Worm (Caenorhabditis elegans) whole organism, late embryonic: ENCODE results near the gene F22F7.4.

Source experiments
- C08G9.2 ChIP-seq: sonication (generic microtip); optimal IDR thresholded peaks from 2 replicates; lab custom pipeline; 2016; ENCODE audit warnings: mild to moderate bottlenecking, missing genetic modification characterization, moderate library complexity, missing compliant biosample characterization
- C38D4.7 ChIP-seq: fragments of 200-800 bp; sonication (Bioruptor generic); optimal IDR thresholded peaks from 2 replicates; lab custom pipeline; 2018; ENCODE audit warnings: mild to moderate bottlenecking, missing genetic modification characterization, moderate library complexity, missing compliant biosample characterization
- T23F11.4 ChIP-seq: fragments of 200-800 bp; sonication (Bioruptor generic); optimal IDR thresholded peaks from 2 replicates; lab custom pipeline; 2018; ENCODE audit warnings: mild to moderate bottlenecking, missing genetic modification characterization, missing compliant biosample characterization
- ama-1 ChIP-seq: fragments of 150-350 bp; optimal IDR thresholded peaks from 2 replicates; lab custom pipeline; 2014
- ceh-14 ChIP-seq: sonication (generic microtip); optimal IDR thresholded peaks from 2 replicates; lab custom pipeline; 2016; ENCODE audit warnings: missing genotype, missing genetic modification characterization, missing compliant biosample characterization
- ceh-19 ChIP-seq: fragments of 200-800 bp; sonication (Bioruptor generic); optimal IDR thresholded peaks from 2 replicates; lab custom pipeline; 2018; ENCODE audit warnings: mild to moderate bottlenecking, missing genetic modification characterization, missing compliant biosample characterization
- ceh-2 ChIP-seq: sonication (generic microtip); optimal IDR thresholded peaks from 2 replicates; lab custom pipeline; 2016; ENCODE audit warnings: missing genotype, missing genetic modification characterization, missing compliant biosample characterization
- ceh-22 ChIP-seq: sonication (generic microtip); optimal IDR thresholded peaks from 2 replicates; lab custom pipeline; 2017; ENCODE audit warnings: missing biosample characterization, missing genetic modification characterization
- ceh-31 ChIP-seq: sonication (generic microtip); optimal IDR thresholded peaks from 2 replicates; lab custom pipeline; 2016; ENCODE audit warnings: missing genetic modification characterization, missing compliant biosample characterization
- ceh-34 ChIP-seq: sonication (generic microtip); optimal IDR thresholded peaks from 2 replicates; lab custom pipeline; 2016; ENCODE audit warnings: mild to moderate bottlenecking, missing genetic modification characterization, missing compliant biosample characterization
- ceh-45 ChIP-seq: fragments of 200-800 bp; sonication (Bioruptor generic); IDR thresholded peaks from 2 replicates; pipeline ENCODE4 v1.3.6; 2022; ENCODE audit warnings: missing genetic modification reagents, missing genetic modification characterization, missing compliant biosample characterization
- ceh-48 ChIP-seq: sonication (generic microtip); optimal IDR thresholded peaks from 2 replicates; lab custom pipeline; 2016; ENCODE audit warnings: missing genetic modification characterization, inconsistent platforms, missing compliant biosample characterization
- che-1 ChIP-seq: sonication (generic microtip); optimal IDR thresholded peaks from 2 replicates; lab custom pipeline; 2016; ENCODE audit warnings: mild to moderate bottlenecking, missing genetic modification characterization, missing compliant biosample characterization
- dve-1 ChIP-seq: sonication (generic microtip); optimal IDR thresholded peaks from 2 replicates; lab custom pipeline; 2017; ENCODE audit warnings: antibody characterized with exemption, mild to moderate bottlenecking, missing genetic modification characterization, missing compliant biosample characterization
- elt-2 ChIP-seq: sonication (generic microtip); optimal IDR thresholded peaks from 2 replicates; lab custom pipeline; 2016; ENCODE audit warnings: missing genetic modification reagents, missing genetic modification characterization, missing compliant biosample characterization
- ets-4 ChIP-seq: sonication (generic microtip); optimal IDR thresholded peaks from 2 replicates; lab custom pipeline; 2016; ENCODE audit warnings: missing genetic modification characterization, missing compliant biosample characterization
- fax-1 ChIP-seq: sonication (generic microtip); optimal IDR thresholded peaks from 2 replicates; lab custom pipeline; 2016; ENCODE audit warnings: missing genotype, missing genetic modification characterization, missing compliant biosample characterization
- fkh-6 ChIP-seq: sonication (generic microtip); optimal IDR thresholded peaks from 2 replicates; lab custom pipeline; 2016; ENCODE audit warnings: missing genetic modification characterization, missing compliant biosample characterization
- hlh-8 ChIP-seq: sonication (generic microtip); optimal IDR thresholded peaks from 2 replicates; lab custom pipeline; 2016; ENCODE audit warnings: missing genotype, missing genetic modification characterization, missing compliant biosample characterization
- mec-3 ChIP-seq: sonication (generic microtip); optimal IDR thresholded peaks from 2 replicates; lab custom pipeline; 2016; ENCODE audit warnings: borderline replicate concordance, missing genetic modification characterization, missing compliant biosample characterization
- nfya-1 ChIP-seq: sonication (generic microtip); optimal IDR thresholded peaks from 2 replicates; lab custom pipeline; 2017; ENCODE audit warnings: missing genetic modification characterization, mild to moderate bottlenecking, missing compliant biosample characterization, antibody characterized with exemption, moderate library complexity
- nhr-11 ChIP-seq: fragments of 150-350 bp; optimal IDR thresholded peaks from 2 replicates; lab custom pipeline; 2014; ENCODE audit warnings: missing biosample characterization, missing genetic modification characterization
- nhr-232 ChIP-seq: sonication (generic microtip); optimal IDR thresholded peaks from 2 replicates; lab custom pipeline; 2016; ENCODE audit warnings: missing genetic modification characterization, missing compliant biosample characterization
- npax-4 ChIP-seq: sonication (generic microtip); optimal IDR thresholded peaks from 2 replicates; lab custom pipeline; 2016; ENCODE audit warnings: missing genetic modification characterization, missing compliant biosample characterization
- odd-2 ChIP-seq: sonication (generic microtip); optimal IDR thresholded peaks from 2 replicates; lab custom pipeline; 2017; ENCODE audit warnings: antibody characterized with exemption, mild to moderate bottlenecking, missing genetic modification characterization, missing compliant biosample characterization
- ref-2 ChIP-seq: sonication (generic microtip); optimal IDR thresholded peaks from 2 replicates; lab custom pipeline; 2016; ENCODE audit warnings: missing genetic modification characterization, missing compliant biosample characterization
- rnt-1 ChIP-seq: sonication (generic microtip); optimal IDR thresholded peaks from 2 replicates; lab custom pipeline; 2016; ENCODE audit warnings: missing genetic modification characterization, missing compliant biosample characterization
- sox-2 ChIP-seq: fragments of 200-800 bp; sonication (Bioruptor generic); IDR thresholded peaks from 2 replicates; pipeline ENCODE4 v1.3.6; 2022; ENCODE audit warnings: missing genetic modification reagents, missing genetic modification characterization, missing compliant biosample characterization
- sox-4 ChIP-seq: sonication (generic microtip); optimal IDR thresholded peaks from 2 replicates; lab custom pipeline; 2017; ENCODE audit warnings: mild to moderate bottlenecking, missing genetic modification characterization, inconsistent platforms, missing compliant biosample characterization
- syd-9 ChIP-seq: sonication (generic microtip); optimal IDR thresholded peaks from 2 replicates; lab custom pipeline; 2016; ENCODE audit warnings: mild to moderate bottlenecking, missing genetic modification characterization, moderate library complexity, missing compliant biosample characterization
- tbx-2 ChIP-seq: sonication (generic microtip); optimal IDR thresholded peaks from 2 replicates; lab custom pipeline; 2016; ENCODE audit warnings: missing genetic modification characterization, missing compliant biosample characterization
- tbx-7 ChIP-seq: sonication (generic microtip); optimal IDR thresholded peaks from 2 replicates; lab custom pipeline; 2016; ENCODE audit warnings: missing genotype, missing genetic modification characterization, missing compliant biosample characterization
- ttx-3 ChIP-seq: sonication (generic microtip); optimal IDR thresholded peaks from 2 replicates; lab custom pipeline; 2016; ENCODE audit warnings: missing genetic modification reagents, missing genetic modification characterization, missing compliant biosample characterization
- unc-3 ChIP-seq, 2 experiments: fragments of 200-800 bp in 1 of 2; sonication (Bioruptor generic) in 1 of 2; sonication (generic microtip) in 1 of 2; conservative IDR thresholded peaks in 1 of 2; optimal IDR thresholded peaks in 1 of 2; 2 replicates each; pipeline versions ENCODE4 v1.3.6 to Lab custom; 2016 to 2022; ENCODE audit warnings: missing compliant biosample characterization in 2 of 2, missing genetic modification characterization in 2 of 2, missing genetic modification reagents in 1 of 2
- unc-42 ChIP-seq: sonication (generic microtip); optimal IDR thresholded peaks from 2 replicates; lab custom pipeline; 2016; ENCODE audit warnings: missing genotype, missing genetic modification characterization, missing compliant biosample characterization
- unc-86 ChIP-seq: sonication (generic microtip); optimal IDR thresholded peaks from 2 replicates; lab custom pipeline; 2016; ENCODE audit warnings: missing genetic modification characterization, missing compliant biosample characterization
- zip-5 ChIP-seq: sonication (generic microtip); optimal IDR thresholded peaks from 2 replicates; lab custom pipeline; 2016; ENCODE audit warnings: missing genetic modification characterization, missing compliant biosample characterization

Gene F22F7.4

DNA sequence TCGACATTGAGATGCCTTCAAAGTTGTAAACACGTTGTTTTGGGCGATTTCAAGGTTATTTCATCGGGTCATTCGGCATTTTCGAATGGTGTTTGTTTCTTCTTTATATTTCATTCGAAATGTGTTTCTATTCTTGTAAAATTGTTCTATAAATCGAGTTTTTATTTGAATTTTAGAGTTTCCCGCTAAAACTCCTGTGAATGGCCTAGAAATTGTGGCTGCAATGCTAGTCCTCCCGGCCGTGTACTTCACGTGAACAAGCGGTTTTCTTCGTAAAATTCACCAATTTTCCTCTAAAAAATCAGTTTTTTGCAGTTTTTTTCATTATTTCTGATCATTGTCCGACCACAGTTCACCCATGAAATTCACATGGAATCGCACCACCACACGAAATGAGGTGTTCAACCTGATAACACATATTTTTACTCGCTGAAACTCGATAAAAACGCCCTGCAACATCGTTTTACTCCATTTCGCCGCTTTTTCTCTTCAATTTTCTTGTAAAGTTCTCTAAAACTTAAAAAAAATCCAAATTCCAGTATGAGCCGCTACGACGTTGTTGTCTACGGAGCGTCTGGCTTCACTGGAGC, 21.2 kb upstream of the F22F7.4 start, which contains the start of gene ldp-1:
TSS of gene ldp-1 (plus strand) at position 540 of the 590 bp plus-strand sequence.
- TF ChIP-seq ets-4 (tag; lab: Kevin White, UChicago) (peak; percentile 71), fax-1 (peak; percentile 55), T23F11.4 (GFP tag; lab: Kevin White, UChicago) (no peak), hlh-8 (peak; percentile 3), rnt-1 (peak; percentile 39), odd-2 (tag; lab: Kevin White, UChicago) (no peak), tbx-2 (tag; lab: Kevin White, UChicago) (peak; percentile 70), ceh-14 (peak; percentile 7), nhr-232 (tag; lab: Kevin White, UChicago) (no peak), che-1 (no peak), C38D4.7 (GFP tag; lab: Kevin White, UChicago) (no peak), tbx-7 (tag; lab: Kevin White, UChicago) (peak; percentile 76), unc-3 (GFP tag; conservative IDR thresholded peaks at IDR 0.05; lab: Robert Waterston, UW) (no peak), unc-3 (tag; optimal IDR thresholded peaks at IDR 0.05; lab: Kevin White, UChicago) (peak; percentile 19), zip-5 (tag; lab: Kevin White, UChicago) (peak; percentile 48), unc-86 (no peak), sox-2 (GFP tag; lab: Robert Waterston, UW) (no peak), ttx-3 (tag; lab: Kevin White, UChicago) (no peak), mec-3 (peak; percentile 69), npax-4 (tag; lab: Kevin White, UChicago) (no peak), ceh-2 (tag; lab: Kevin White, UChicago) (peak; percentile 76), unc-42 (tag; lab: Kevin White, UChicago) (peak; percentile 25), ceh-31 (tag; lab: Kevin White, UChicago) (peak; percentile 89), fkh-6 (tag; lab: Kevin White, UChicago) (no peak), C08G9.2 (peak; percentile 92), ceh-45 (GFP tag; lab: Robert Waterston, UW) (no peak), ceh-34 (tag; lab: Kevin White, UChicago) (peak; percentile 8), ceh-19 (GFP tag; lab: Kevin White, UChicago) (no peak), dve-1 (tag; lab: Kevin White, UChicago) (no peak), ceh-48 (tag; lab: Kevin White, UChicago) (no peak), syd-9 (tag; lab: Kevin White, UChicago) (no peak), ref-2 (tag; lab: Kevin White, UChicago) (peak; percentile 63)
- TF ChIP-seq, all 69 proteins: peak for 16

DNA sequence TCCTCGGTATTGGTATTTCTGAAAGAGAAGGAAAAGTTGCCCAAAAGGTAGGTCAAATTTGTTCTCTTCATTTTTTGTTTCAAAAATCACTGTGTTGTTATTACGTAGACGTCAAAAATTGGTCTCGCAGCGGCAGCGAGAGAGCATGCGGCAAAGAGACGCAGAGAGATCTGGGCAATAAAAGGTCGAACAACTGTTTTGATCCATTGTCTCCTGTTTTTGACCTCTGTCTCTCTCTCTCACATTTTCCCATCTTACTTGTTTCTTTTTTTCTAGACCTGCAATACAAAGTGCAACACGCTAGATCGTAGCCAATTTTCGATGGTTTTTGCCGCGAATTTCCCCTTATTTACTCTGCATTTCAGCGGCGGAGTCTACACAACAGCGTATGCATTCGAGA, 20.7 kb upstream of the F22F7.4 start:
- TF ChIP-seq ama-1 (lab: Kevin White, UChicago): no peak
- TF ChIP-seq sox-4 (tag; lab: Kevin White, UChicago): no peak
- no peak for TF ChIP-seq ttx-3 (tag; lab: Kevin White, UChicago)
- TF ChIP-seq ceh-22 (tag; lab: Kevin White, UChicago): no peak
- TF ChIP-seq nhr-11 (tag; lab: Kevin White, UChicago): no peak

DNA sequence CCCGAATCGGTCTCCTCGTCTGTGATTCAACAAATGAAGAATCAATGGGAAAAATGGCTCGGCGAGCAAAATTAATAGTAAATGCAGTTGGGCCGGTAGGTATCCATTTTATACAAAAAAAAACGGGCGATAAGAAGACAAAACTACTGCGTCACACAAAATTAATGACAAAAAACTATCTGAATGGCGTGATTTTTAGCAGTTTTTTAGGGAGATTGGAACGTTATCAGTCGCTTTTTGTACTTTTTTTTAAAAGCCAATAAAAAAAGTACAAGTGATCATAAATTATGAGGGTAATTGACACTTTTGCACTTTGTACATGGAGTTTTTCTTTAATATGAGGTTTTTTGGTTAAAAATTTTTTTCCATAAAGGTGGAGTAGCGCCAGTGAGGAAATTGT, 17.3 kb upstream of the F22F7.4 start:
- TF ChIP-seq sox-2 (GFP tag; lab: Robert Waterston, UW): no peak
- TF ChIP-seq nfya-1 (tag; lab: Kevin White, UChicago): no peak
- TF ChIP-seq fax-1: no peak
- TF ChIP-seq, all 69 proteins: peak for 0

DNA sequence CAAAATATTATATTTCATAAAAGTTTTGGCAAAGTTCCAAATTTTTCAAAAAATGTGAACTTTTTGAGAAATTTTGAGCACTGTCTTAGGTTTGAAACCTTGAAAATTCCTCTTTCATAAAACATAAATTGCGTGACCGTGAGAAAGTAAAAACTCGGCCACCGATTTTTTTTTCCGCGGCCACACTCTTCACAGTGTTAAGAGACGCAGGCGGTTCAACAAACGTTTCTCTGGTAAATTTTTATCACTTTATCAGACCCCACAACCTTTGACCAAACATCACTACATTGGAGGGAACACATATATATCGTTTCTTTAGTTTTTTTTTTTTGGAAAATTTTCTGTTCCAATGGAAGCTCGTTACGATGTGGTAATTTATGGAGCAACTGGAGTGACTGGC, 16.6 kb upstream of the F22F7.4 start, which contains the start of gene F22F7.2:
TSS of gene F22F7.2 (plus strand) at position 266 of the 400 bp plus-strand sequence.
- TF ChIP-seq ceh-48 (tag; lab: Kevin White, UChicago) (no peak), elt-2 (peak; percentile 6)
